Worm (Caenorhabditis elegans): ENCODE results near the gene col-10.

The col-10 gene

ce11 chrV:9168089-9168488 lies 3.0 kb upstream of the col-10 start, which contains the start of gene B0222.11:
TSS of gene B0222.11 (minus strand) at chrV:9168189.
- no peak for TF ChIP-seq pha-4 (tag; optimal IDR thresholded peaks at IDR 0.05)

ce11 chrV:9166306-9166705 lies 1.2 kb upstream of the col-10 start:
- TF ChIP-seq sem-2 (GFP tag; optimal IDR thresholded peaks at IDR 0.05) (no peak), bed-3 (GFP tag; optimal IDR thresholded peaks at IDR 0.05) (no peak), M03D4.4 (tag; optimal IDR thresholded peaks at IDR 0.05) (no peak), flh-1 (GFP tag; optimal IDR thresholded peaks at IDR 0.05) (no peak), cnd-1 (tag; optimal IDR thresholded peaks at IDR 0.05) (no peak), nhr-12 (tag; optimal IDR thresholded peaks at IDR 0.05) (no peak), unc-120 (tag; optimal IDR thresholded peaks at IDR 0.05; ENCODE audit: poor library complexity, severe bottlenecking) (no peak), snpc-4 (tag; optimal IDR thresholded peaks at IDR 0.05) (no peak), ces-1 (GFP tag; optimal IDR thresholded peaks at IDR 0.05) (no peak)

ce11 chrV:9163897-9164296 lies 1.2 kb downstream of the col-10 start:
- TF ChIP-seq nhr-28 (tag; optimal IDR thresholded peaks at IDR 0.05) (no peak), ham-2 (GFP tag; optimal IDR thresholded peaks at IDR 0.05) (no peak), hlh-1 (tag; optimal IDR thresholded peaks at IDR 0.05) (no peak), nhr-12 (tag; optimal IDR thresholded peaks at IDR 0.05) (no peak), lsy-2 (tag; optimal IDR thresholded peaks at IDR 0.05) (no peak), lin-32 (GFP tag; optimal IDR thresholded peaks at IDR 0.05) (no peak), M03D4.4 (tag; optimal IDR thresholded peaks at IDR 0.05) (no peak), unc-62 (GFP tag; optimal IDR thresholded peaks at IDR 0.05) (no peak), lin-13 (tag; optimal IDR thresholded peaks at IDR 0.05) (no peak), ztf-11 (tag; optimal IDR thresholded peaks at IDR 0.05) (no peak), sptf-1 (tag; optimal IDR thresholded peaks at IDR 0.05) (no peak), ceh-43 (GFP tag; optimal IDR thresholded peaks at IDR 0.05) (no peak), sem-2 (GFP tag; optimal IDR thresholded peaks at IDR 0.05) (no peak), flh-1 (GFP tag; optimal IDR thresholded peaks at IDR 0.05) (no peak), pha-4 (tag; optimal IDR thresholded peaks at IDR 0.05) (no peak), elt-3 (tag; optimal IDR thresholded peaks at IDR 0.05) (no peak), elt-1 (tag; optimal IDR thresholded peaks at IDR 0.05; ENCODE audit: borderline replicate concordance, insufficient read depth) (no peak), blmp-1 (tag; optimal IDR thresholded peaks at IDR 0.05) (no peak), snpc-4 (tag; optimal IDR thresholded peaks at IDR 0.05) (no peak), zip-8 (tag; optimal IDR thresholded peaks at IDR 0.05) (no peak)

- no peak for TF ChIP-seq pha-4 (tag; optimal IDR thresholded peaks at IDR 0.05)
- no peak for TF ChIP-seq zip-8 (tag; optimal IDR thresholded peaks at IDR 0.05)
- TF ChIP-seq snpc-4 (tag; optimal IDR thresholded peaks at IDR 0.05) = no peak
- no peak for TF ChIP-seq flh-1 (GFP tag; optimal IDR thresholded peaks at IDR 0.05)
- TF ChIP-seq nhr-237 (tag; optimal IDR thresholded peaks at IDR 0.05) = no peak
- TF ChIP-seq mep-1 (tag; optimal IDR thresholded peaks at IDR 0.05) = no peak
- no peak for TF ChIP-seq nhr-28 (tag; optimal IDR thresholded peaks at IDR 0.05)
- TF ChIP-seq unc-120 (tag; optimal IDR thresholded peaks at IDR 0.05; ENCODE audit: poor library complexity, severe bottlenecking) = no peak
- no peak for TF ChIP-seq ham-2 (GFP tag; optimal IDR thresholded peaks at IDR 0.05)
- TF ChIP-seq blmp-1 (tag; optimal IDR thresholded peaks at IDR 0.05) = no peak
- no peak for TF ChIP-seq elt-3 (tag; optimal IDR thresholded peaks at IDR 0.05)
- no peak for TF ChIP-seq bed-3 (GFP tag; optimal IDR thresholded peaks at IDR 0.05)
- no peak for TF ChIP-seq sptf-1 (tag; optimal IDR thresholded peaks at IDR 0.05)
- TF ChIP-seq cnd-1 (tag; optimal IDR thresholded peaks at IDR 0.05) = no peak
- no peak for TF ChIP-seq ces-1 (GFP tag; optimal IDR thresholded peaks at IDR 0.05)
- TF ChIP-seq ceh-39 (tag; optimal IDR thresholded peaks at IDR 0.05) = no peak
- TF ChIP-seq lin-32 (GFP tag; optimal IDR thresholded peaks at IDR 0.05) = no peak
Observed at ce11 chrV:9162955-9163468, 2.1 kb downstream of the col-10 start, which contains the start of gene col-145. TSS of gene col-145 (minus strand) at chrV:9163005.

- no peak for TF ChIP-seq tbx-8 (GFP tag; optimal IDR thresholded peaks at IDR 0.05)
- TF ChIP-seq sptf-1 (tag; optimal IDR thresholded peaks at IDR 0.05) = no peak
- no peak for TF ChIP-seq nhr-2 (tag; optimal IDR thresholded peaks at IDR 0.05)
- no peak for TF ChIP-seq elt-3 (tag; optimal IDR thresholded peaks at IDR 0.05)
- TF ChIP-seq pha-4 (tag; optimal IDR thresholded peaks at IDR 0.05) = no peak
- TF ChIP-seq drap-1 (GFP tag; optimal IDR thresholded peaks at IDR 0.05) = no peak
- no peak for TF ChIP-seq ztf-11 (tag; optimal IDR thresholded peaks at IDR 0.05)
- TF ChIP-seq elt-1 (tag; optimal IDR thresholded peaks at IDR 0.05; ENCODE audit: borderline replicate concordance, insufficient read depth) = no peak
- TF ChIP-seq nhr-12 (tag; optimal IDR thresholded peaks at IDR 0.05) = no peak
- no peak for TF ChIP-seq zip-8 (tag; optimal IDR thresholded peaks at IDR 0.05)
- no peak for TF ChIP-seq ceh-43 (GFP tag; optimal IDR thresholded peaks at IDR 0.05)
- no peak for TF ChIP-seq bed-3 (GFP tag; optimal IDR thresholded peaks at IDR 0.05)
- no peak for TF ChIP-seq blmp-1 (tag; optimal IDR thresholded peaks at IDR 0.05)
- no peak for TF ChIP-seq ceh-83 (GFP tag; optimal IDR thresholded peaks at IDR 0.05)
- TF ChIP-seq ces-1 (GFP tag; optimal IDR thresholded peaks at IDR 0.05) = no peak
- TF ChIP-seq cnd-1 (tag; optimal IDR thresholded peaks at IDR 0.05) = no peak
- TF ChIP-seq hlh-1 (tag; optimal IDR thresholded peaks at IDR 0.05) = no peak
- TF ChIP-seq nhr-76 (tag; optimal IDR thresholded peaks at IDR 0.05) = no peak
Observed at ce11 chrV:9162118-9162729, 2.9 kb downstream of the col-10 start.
